In genomic region chr3L:432565-432964, dm6 we compare ENCODE assay signal across 4 fruit fly cellular contexts.
TF ChIP-seq lines count a peak whose summit lies in the region.

No protein-coding gene starts in this region.

- TF ChIP-seq CTCF in S2 (optimal IDR thresholded peaks at IDR 0.05; lab: Kevin White, UChicago): peak; percentile 46 to 50
- no peak for TF ChIP-seq CTCF in whole organism, embryonic (GFP tag; optimal IDR thresholded peaks at IDR 0.05; lab: Kevin White, UChicago)

TF ChIP-seq in whole organism, 6 proteins besides CTCF, POLR2A, EP300 and RAD21:
- TF ChIP-seq Dll (optimal IDR thresholded peaks at IDR 0.05; lab: Kevin White, UChicago) (no peak), CG8478 (optimal IDR thresholded peaks at IDR 0.05; lab: Kevin White, UChicago) (peak; percentile 35)

TF ChIP-seq in whole organism, adult, 20 proteins besides CTCF, POLR2A, EP300 and RAD21:
- TF ChIP-seq CG7101 (tag; optimal IDR thresholded peaks at IDR 0.05; lab: Kevin White, UChicago) (no peak), pad (GFP tag; optimal IDR thresholded peaks at IDR 0.05; lab: Kevin White, UChicago) (peak; percentile 100)

TF ChIP-seq in whole organism, embryonic, 481 proteins besides CTCF, POLR2A, EP300 and RAD21 (continues in another document):
- no peak for TF ChIP-seq Hey (tag; optimal IDR thresholded peaks at IDR 0.05; lab: Kevin White, UChicago)
- peak; percentile 73 for TF ChIP-seq Abd-B (GFP tag; optimal IDR thresholded peaks at IDR 0.05; lab: Kevin White, UChicago)
- TF ChIP-seq Doc3 (GFP tag; IDR thresholded peaks at IDR 0.05; lab: Robert Waterston, UW; ENCODE audit: partially characterized antibody): no peak
- no peak for TF ChIP-seq pan (optimal IDR thresholded peaks at IDR 0.05; lab: Kevin White, UChicago)
- no peak for TF ChIP-seq pan (GFP tag; optimal IDR thresholded peaks at IDR 0.05 in 1 of 2, IDR thresholded peaks at IDR 0.05 in 1 of 2)
- no peak for TF ChIP-seq Meics (GFP tag; optimal IDR thresholded peaks at IDR 0.05; lab: Kevin White, UChicago)
- TF ChIP-seq Lhr (GFP tag; optimal IDR thresholded peaks at IDR 0.05; lab: Kevin White, UChicago): no peak
- TF ChIP-seq CG2116 (GFP tag; optimal IDR thresholded peaks at IDR 0.05; lab: Kevin White, UChicago): no peak
- TF ChIP-seq NC2α (GFP tag; optimal IDR thresholded peaks at IDR 0.05; lab: Kevin White, UChicago): no peak
- no peak for TF ChIP-seq CG7556 (GFP tag; optimal IDR thresholded peaks at IDR 0.05; lab: Kevin White, UChicago)
- no peak for TF ChIP-seq CG18599 (GFP tag; optimal IDR thresholded peaks at IDR 0.05; lab: Kevin White, UChicago)
- no peak for TF ChIP-seq CG18262 (tag; optimal IDR thresholded peaks at IDR 0.05; lab: Kevin White, UChicago)
- no peak for TF ChIP-seq yki (optimal IDR thresholded peaks at IDR 0.05; lab: Kevin White, UChicago)
- no peak for TF ChIP-seq stc (GFP tag; IDR thresholded peaks at IDR 0.05; lab: Robert Waterston, UW)
- peak; percentile 78 for TF ChIP-seq Nf-YA (GFP tag; IDR thresholded peaks at IDR 0.05; lab: Robert Waterston, UW)
- no peak for TF ChIP-seq CG16815 (GFP tag; optimal IDR thresholded peaks at IDR 0.05; lab: Kevin White, UChicago)
- no peak for TF ChIP-seq Gsc (GFP tag; IDR thresholded peaks at IDR 0.05; lab: Robert Waterston, UW)
- peak; percentile 59 for TF ChIP-seq CG32767 (GFP tag; IDR thresholded peaks at IDR 0.05; lab: Robert Waterston, UW)
- no peak for TF ChIP-seq so (GFP tag; IDR thresholded peaks at IDR 0.05; lab: Robert Waterston, UW)
- TF ChIP-seq NFAT (GFP tag; IDR thresholded peaks at IDR 0.05; lab: Robert Waterston, UW): no peak
- TF ChIP-seq toy (GFP tag; IDR thresholded peaks at IDR 0.05; lab: Robert Waterston, UW): no peak
- no peak for TF ChIP-seq tin (GFP tag; optimal IDR thresholded peaks at IDR 0.05; lab: Kevin White, UChicago)
- TF ChIP-seq Stat92E (GFP tag; optimal IDR thresholded peaks at IDR 0.05; lab: Kevin White, UChicago): no peak
- no peak for TF ChIP-seq CG9609 (GFP tag; optimal IDR thresholded peaks at IDR 0.05; lab: Kevin White, UChicago)
- TF ChIP-seq ro (GFP tag; IDR thresholded peaks at IDR 0.05; lab: Robert Waterston, UW): no peak
- TF ChIP-seq CG15073 (GFP tag; optimal IDR thresholded peaks at IDR 0.05; lab: Kevin White, UChicago): no peak
- TF ChIP-seq crol (GFP tag; IDR thresholded peaks at IDR 0.05; lab: Robert Waterston, UW): peak; percentile 48; the same call in 1 of the 2 replicates
- TF ChIP-seq Vsx1 (GFP tag; optimal IDR thresholded peaks at IDR 0.05; lab: Kevin White, UChicago): no peak
- peak; percentile 97 for TF ChIP-seq CG10321 (GFP tag; IDR thresholded peaks at IDR 0.05; lab: Robert Waterston, UW)
- no peak for TF ChIP-seq CG31365 (tag; optimal IDR thresholded peaks at IDR 0.05; lab: Kevin White, UChicago)
- TF ChIP-seq fd3F (GFP tag; optimal IDR thresholded peaks at IDR 0.05; lab: Kevin White, UChicago): no peak
- TF ChIP-seq jing (GFP tag; optimal IDR thresholded peaks at IDR 0.05; lab: Kevin White, UChicago): peak; percentile 60
- TF ChIP-seq Jarid2 (GFP tag; optimal IDR thresholded peaks at IDR 0.05; lab: Kevin White, UChicago): peak; percentile 84
- TF ChIP-seq Nf-YB (GFP tag; optimal IDR thresholded peaks at IDR 0.05; lab: Kevin White, UChicago): peak; percentile 99
- no peak for TF ChIP-seq peb (GFP tag; IDR thresholded peaks at IDR 0.05; lab: Robert Waterston, UW)
- TF ChIP-seq CG10267 (tag; optimal IDR thresholded peaks at IDR 0.05; lab: Kevin White, UChicago): no peak
- TF ChIP-seq slou (GFP tag; optimal IDR thresholded peaks at IDR 0.05; lab: Kevin White, UChicago): no peak
- TF ChIP-seq ssp (GFP tag; IDR thresholded peaks at IDR 0.05; lab: Robert Waterston, UW): no peak
- no peak for TF ChIP-seq odd (GFP tag; optimal IDR thresholded peaks at IDR 0.05; lab: Kevin White, UChicago)
- TF ChIP-seq pita (GFP tag; optimal IDR thresholded peaks at IDR 0.05; lab: Kevin White, UChicago): peak; percentile 25
- peak; percentile 60 for TF ChIP-seq cg (GFP tag; optimal IDR thresholded peaks at IDR 0.05; lab: Kevin White, UChicago)
- no peak for TF ChIP-seq hb (GFP tag; IDR thresholded peaks at IDR 0.05; lab: Robert Waterston, UW; ENCODE audit: partially characterized antibody)
- 0 out of 4 replicates have a peak, but pooled peaks have one; percentile 28 for TF ChIP-seq chinmo (GFP tag; IDR thresholded peaks at IDR 0.05; lab: Robert Waterston, UW; ENCODE audit: partially characterized antibody)
- peak; percentile 31 for TF ChIP-seq Deaf1 (tag; optimal IDR thresholded peaks at IDR 0.05; lab: Kevin White, UChicago)
- no peak for TF ChIP-seq Opbp (GFP tag; IDR thresholded peaks at IDR 0.05; lab: Robert Waterston, UW; ENCODE audit: partially characterized antibody)
- TF ChIP-seq MTF-1 (GFP tag; optimal IDR thresholded peaks at IDR 0.05; lab: Kevin White, UChicago; ENCODE audit: borderline replicate concordance): no peak
- no peak for TF ChIP-seq CG15696 (tag; optimal IDR thresholded peaks at IDR 0.05; lab: Kevin White, UChicago)
- TF ChIP-seq CG4360 (GFP tag; IDR thresholded peaks at IDR 0.05; lab: Robert Waterston, UW): no peak
- peak; percentile 84 for TF ChIP-seq abd-A (tag; optimal IDR thresholded peaks at IDR 0.05; lab: Kevin White, UChicago)
- no peak for TF ChIP-seq Dfd (GFP tag; optimal IDR thresholded peaks at IDR 0.05; lab: Kevin White, UChicago)
- no peak for TF ChIP-seq pfk (GFP tag; optimal IDR thresholded peaks at IDR 0.05; lab: Kevin White, UChicago)
- TF ChIP-seq p53 (GFP tag; optimal IDR thresholded peaks at IDR 0.05; lab: Kevin White, UChicago): no peak
- no peak for TF ChIP-seq CG15011 (GFP tag; optimal IDR thresholded peaks at IDR 0.05; lab: Kevin White, UChicago)
- TF ChIP-seq CG6689 (GFP tag; IDR thresholded peaks at IDR 0.05; lab: Robert Waterston, UW): no peak
- TF ChIP-seq Sry-β (GFP tag; optimal IDR thresholded peaks at IDR 0.05; lab: Kevin White, UChicago): no peak
- TF ChIP-seq Bteb2 (GFP tag; optimal IDR thresholded peaks at IDR 0.05; lab: Kevin White, UChicago): no peak
- peak; percentile 50 for TF ChIP-seq CoRest (tag; optimal IDR thresholded peaks at IDR 0.05; lab: Kevin White, UChicago)
- no peak for TF ChIP-seq CG17186 (GFP tag; optimal IDR thresholded peaks at IDR 0.05; lab: Kevin White, UChicago)
- no peak for TF ChIP-seq CG10147 (GFP tag; optimal IDR thresholded peaks at IDR 0.05; lab: Kevin White, UChicago)
- TF ChIP-seq vvl (GFP tag; IDR thresholded peaks at IDR 0.05; lab: Robert Waterston, UW): peak; percentile 24; the same call in 1 of the 2 replicates
- TF ChIP-seq CG11696 (GFP tag; IDR thresholded peaks at IDR 0.05; lab: Robert Waterston, UW): no peak
- TF ChIP-seq Kr (GFP tag; optimal IDR thresholded peaks at IDR 0.05; lab: Kevin White, UChicago): no peak
- TF ChIP-seq trem (tag; optimal IDR thresholded peaks at IDR 0.05; lab: Kevin White, UChicago): no peak
- no peak for TF ChIP-seq Mad (GFP tag; optimal IDR thresholded peaks at IDR 0.05; lab: Kevin White, UChicago)
- no peak for TF ChIP-seq cad (GFP tag; optimal IDR thresholded peaks at IDR 0.05; lab: Kevin White, UChicago)
- no peak for TF ChIP-seq cato (GFP tag; optimal IDR thresholded peaks at IDR 0.05; lab: Kevin White, UChicago; ENCODE audit: borderline replicate concordance)
- TF ChIP-seq CG4328 (GFP tag; optimal IDR thresholded peaks at IDR 0.05; lab: Kevin White, UChicago): no peak
- TF ChIP-seq CG16813 (GFP tag; IDR thresholded peaks at IDR 0.05; lab: Robert Waterston, UW; ENCODE audit: partially characterized antibody): no peak
- no peak for TF ChIP-seq Hmx (GFP tag; optimal IDR thresholded peaks at IDR 0.05; lab: Kevin White, UChicago)
- TF ChIP-seq ATbp (GFP tag; optimal IDR thresholded peaks at IDR 0.05; lab: Kevin White, UChicago): no peak
- no peak for TF ChIP-seq CG8924 (tag; optimal IDR thresholded peaks at IDR 0.05; lab: Kevin White, UChicago)
- no peak for TF ChIP-seq rib (GFP tag; IDR thresholded peaks at IDR 0.05; lab: Robert Waterston, UW)
- no peak for TF ChIP-seq Bdp1 (GFP tag; optimal IDR thresholded peaks at IDR 0.05; lab: Kevin White, UChicago)
- TF ChIP-seq dimm (GFP tag; IDR thresholded peaks at IDR 0.05; lab: Robert Waterston, UW): no peak
- TF ChIP-seq sd (tag; optimal IDR thresholded peaks at IDR 0.05; lab: Kevin White, UChicago): peak; percentile 22
- peak; percentile 100 for TF ChIP-seq Nf-YC (tag; optimal IDR thresholded peaks at IDR 0.05; lab: Kevin White, UChicago)
- no peak for TF ChIP-seq lola (GFP tag; optimal IDR thresholded peaks at IDR 0.05; lab: Kevin White, UChicago)
- peak; percentile 66 for TF ChIP-seq onecut (GFP tag; IDR thresholded peaks at IDR 0.05; lab: Robert Waterston, UW)
- no peak for TF ChIP-seq gem (tag; optimal IDR thresholded peaks at IDR 0.05; lab: Kevin White, UChicago)
- TF ChIP-seq CG12391 (tag; optimal IDR thresholded peaks at IDR 0.05; lab: Kevin White, UChicago): no peak
- TF ChIP-seq ase (GFP tag; IDR thresholded peaks at IDR 0.05; lab: Robert Waterston, UW): no peak
- no peak for TF ChIP-seq CG4282 (GFP tag; optimal IDR thresholded peaks at IDR 0.05; lab: Kevin White, UChicago)
- TF ChIP-seq ranshi (GFP tag; IDR thresholded peaks at IDR 0.05; lab: Robert Waterston, UW): no peak
- TF ChIP-seq Xrp1 (GFP tag; IDR thresholded peaks at IDR 0.05; lab: Robert Waterston, UW): no peak
- TF ChIP-seq CG6683 (GFP tag; optimal IDR thresholded peaks at IDR 0.05; lab: Kevin White, UChicago): no peak
- TF ChIP-seq CG12219 (GFP tag; optimal IDR thresholded peaks at IDR 0.05; lab: Kevin White, UChicago): no peak
- no peak for TF ChIP-seq Rx (GFP tag; IDR thresholded peaks at IDR 0.05; lab: Robert Waterston, UW)
- TF ChIP-seq Pdp1 (GFP tag; optimal IDR thresholded peaks at IDR 0.05; lab: Kevin White, UChicago): peak in 1 of 2 experiments; percentile 9
- no peak for TF ChIP-seq CG34422 (GFP tag; IDR thresholded peaks at IDR 0.05; lab: Robert Waterston, UW)
- TF ChIP-seq aop (GFP tag; IDR thresholded peaks at IDR 0.05; lab: Robert Waterston, UW): no peak
